Fruit fly (Drosophila melanogaster) whole organism, embryonic: Measurements from ENCODE around the gene zetaCOP.

Source experiments
- Atf-2 ChIP-seq: fragments of 200-800 bp; sonication (Bioruptor generic); optimal IDR thresholded peaks from 2 replicates; lab custom pipeline; 2016; ENCODE audit warnings: missing biosample characterization, missing genetic modification characterization
- CG10267 ChIP-seq: fragments of 200-800 bp; sonication (Bioruptor generic); optimal IDR thresholded peaks from 2 replicates; lab custom pipeline; 2018; ENCODE audit warnings: missing biosample characterization, mild to moderate bottlenecking, missing genetic modification characterization, moderate library complexity
- CG10366 ChIP-seq: fragments of 200-800 bp; sonication (Bioruptor generic); IDR thresholded peaks from 2 replicates; pipeline ENCODE4 v1.3.6; 2022; ENCODE audit warnings: missing biosample characterization, missing genetic modification characterization
- CG11085 ChIP-seq: fragments of 200-800 bp; sonication (Bioruptor generic); IDR thresholded peaks from 2 replicates; pipeline ENCODE4 v1.3.6; 2022; ENCODE audit warnings: missing biosample characterization, missing genetic modification characterization
- CG12659 ChIP-seq: fragments of 200-800 bp; sonication (Bioruptor generic); optimal IDR thresholded peaks from 3 replicates; lab custom pipeline; 2017; ENCODE audit warnings: mild to moderate bottlenecking, missing biosample characterization, missing genetic modification reagents, missing genetic modification characterization
- CG13775 ChIP-seq: fragments of 200-800 bp; sonication (Bioruptor generic); optimal IDR thresholded peaks from 3 replicates; lab custom pipeline; 2017; ENCODE audit warnings: missing biosample characterization, mild to moderate bottlenecking, missing genetic modification characterization
- CG14667 ChIP-seq: fragments of 200-800 bp; sonication (Bioruptor generic); IDR thresholded peaks from 2 replicates; pipeline ENCODE4 v1.3.6; 2022; ENCODE audit warnings: missing biosample characterization, missing genetic modification characterization
- CG15601 ChIP-seq: fragments of 200-800 bp; sonication (Bioruptor generic); optimal IDR thresholded peaks from 3 replicates; lab custom pipeline; 2019; ENCODE audit warnings: missing biosample characterization, mild to moderate bottlenecking, missing genetic modification characterization, moderate library complexity
- CG16813 ChIP-seq: fragments of 200-800 bp; sonication (Bioruptor generic); IDR thresholded peaks from 3 replicates; pipeline ENCODE4 v1.3.6; 2022; ENCODE audit warnings: missing biosample characterization, missing genetic modification characterization; ENCODE audit not compliant: partially characterized antibody
- CG17361 ChIP-seq: fragments of 200-800 bp; sonication (Bioruptor generic); IDR thresholded peaks from 3 replicates; pipeline ENCODE4 v1.3.6; 2022; ENCODE audit warnings: missing biosample characterization, missing genetic modification characterization
- CG18011 ChIP-seq: fragments of 200-800 bp; sonication (Bioruptor generic); optimal IDR thresholded peaks from 2 replicates; lab custom pipeline; 2017; ENCODE audit warnings: missing biosample characterization, missing genetic modification characterization, mild to moderate bottlenecking, moderate library complexity, missing genotype
- CG18262 ChIP-seq: fragments of 200-800 bp; optimal IDR thresholded peaks from 3 replicates; lab custom pipeline; 2019; ENCODE audit warnings: missing biosample characterization, mild to moderate bottlenecking, missing genetic modification characterization, moderate library complexity
- CG2712 ChIP-seq: fragments of 200-800 bp; optimal IDR thresholded peaks from 3 replicates; lab custom pipeline; 2019; ENCODE audit warnings: missing biosample characterization, mild to moderate bottlenecking, missing genetic modification characterization, moderate library complexity
- CG33213 ChIP-seq: fragments of 200-800 bp; sonication (Bioruptor generic); optimal IDR thresholded peaks from 3 replicates; lab custom pipeline; 2016; ENCODE audit warnings: missing biosample characterization, missing genetic modification characterization
- CG4282 ChIP-seq: fragments of 200-800 bp; sonication (Bioruptor generic); optimal IDR thresholded peaks from 2 replicates; lab custom pipeline; 2016; ENCODE audit warnings: missing biosample characterization, missing genetic modification characterization
- CG4707 ChIP-seq: fragments of 200-800 bp; sonication (Bioruptor generic); optimal IDR thresholded peaks from 2 replicates; lab custom pipeline; 2018; ENCODE audit warnings: missing biosample characterization, mild to moderate bottlenecking, missing genetic modification characterization, moderate library complexity
- CG4820 ChIP-seq: fragments of 200-800 bp; sonication (Bioruptor generic); optimal IDR thresholded peaks from 3 replicates; lab custom pipeline; 2016; ENCODE audit warnings: missing biosample characterization, missing genetic modification characterization
- CG6854 ChIP-seq: fragments of 200-800 bp; sonication (Bioruptor generic); optimal IDR thresholded peaks from 3 replicates; lab custom pipeline; 2017; ENCODE audit warnings: missing biosample characterization, mild to moderate bottlenecking, missing genetic modification characterization
- CG7271 ChIP-seq: fragments of 200-800 bp; sonication (Bioruptor generic); optimal IDR thresholded peaks from 2 replicates; lab custom pipeline; 2018; ENCODE audit warnings: missing biosample characterization, mild to moderate bottlenecking, missing genetic modification characterization, moderate library complexity
- CG8924 ChIP-seq: fragments of 200-800 bp; optimal IDR thresholded peaks from 3 replicates; lab custom pipeline; 2019; ENCODE audit warnings: missing biosample characterization, mild to moderate bottlenecking, missing genetic modification characterization, moderate library complexity
- CG8944 ChIP-seq: fragments of 200-800 bp; sonication (Bioruptor generic); optimal IDR thresholded peaks from 3 replicates; lab custom pipeline; 2016; ENCODE audit warnings: missing biosample characterization, missing genetic modification characterization
- CG9727 ChIP-seq: fragments of 200-800 bp; sonication (Bioruptor generic); optimal IDR thresholded peaks from 3 replicates; lab custom pipeline; 2017; ENCODE audit warnings: missing biosample characterization, mild to moderate bottlenecking, missing genetic modification characterization
- CG9876 ChIP-seq: fragments of 200-800 bp; sonication (Bioruptor generic); optimal IDR thresholded peaks from 2 replicates; lab custom pipeline; 2016; ENCODE audit warnings: missing biosample characterization, missing genetic modification characterization
- CG9932 ChIP-seq: fragments of 200-800 bp; sonication (Bioruptor generic); IDR thresholded peaks from 2 replicates; pipeline ENCODE4 v1.3.6; 2022; ENCODE audit warnings: missing biosample characterization, missing genetic modification characterization
- Doc2 ChIP-seq: fragments of 200-800 bp; sonication (Bioruptor generic); IDR thresholded peaks from 2 replicates; pipeline ENCODE4 v1.3.6; 2022; ENCODE audit warnings: missing biosample characterization, missing genetic modification characterization
- Drgx ChIP-seq: fragments of 200-800 bp; sonication (Bioruptor generic); IDR thresholded peaks from 2 replicates; pipeline ENCODE4 v1.3.6; 2022; ENCODE audit warnings: missing biosample characterization, missing genetic modification characterization
- Ets65A ChIP-seq: fragments of 200-800 bp; sonication (Bioruptor generic); peaks from one replicate; lab custom pipeline; 2016; ENCODE audit warnings: missing biosample characterization, missing genetic modification characterization
- HLH54F ChIP-seq: fragments of 200-800 bp; sonication (Bioruptor generic); optimal IDR thresholded peaks from 3 replicates; lab custom pipeline; 2016; ENCODE audit warnings: missing biosample characterization, missing genetic modification characterization
- Hmr ChIP-seq: fragments of 200-800 bp; sonication (Bioruptor generic); optimal IDR thresholded peaks from 3 replicates; lab custom pipeline; 2017; ENCODE audit warnings: mild to moderate bottlenecking, missing biosample characterization, missing genetic modification reagents, missing genetic modification characterization
- Max ChIP-seq: fragments of 200-800 bp; sonication (Bioruptor generic); optimal IDR thresholded peaks from 2 replicates; lab custom pipeline; 2016; ENCODE audit warnings: missing biosample characterization, mild to moderate bottlenecking, missing genetic modification characterization
- Oli ChIP-seq: fragments of 200-800 bp; sonication (Bioruptor generic); optimal IDR thresholded peaks from 2 replicates; lab custom pipeline; 2018; ENCODE audit warnings: missing biosample characterization, mild to moderate bottlenecking, missing genetic modification characterization, moderate library complexity
- Optix ChIP-seq: fragments of 200-800 bp; sonication (Bioruptor generic); IDR thresholded peaks from 3 replicates; pipeline ENCODE4 v1.3.6; 2022; ENCODE audit warnings: missing biosample characterization, missing genetic modification characterization
- al ChIP-seq: fragments of 200-800 bp; sonication (Bioruptor generic); IDR thresholded peaks from 2 replicates; pipeline ENCODE4 v1.3.6; 2022; ENCODE audit warnings: missing biosample characterization, missing genetic modification characterization
- ara ChIP-seq: fragments of 200-800 bp; sonication (Bioruptor generic); IDR thresholded peaks from 2 replicates; pipeline ENCODE4 v1.3.6; 2022; ENCODE audit warnings: missing biosample characterization, missing genetic modification characterization
- bigmax ChIP-seq: fragments of 200-800 bp; sonication (Bioruptor generic); optimal IDR thresholded peaks from 2 replicates; lab custom pipeline; 2018; ENCODE audit warnings: missing biosample characterization, mild to moderate bottlenecking, missing genetic modification characterization
- crol ChIP-seq: fragments of 200-800 bp; sonication (Bioruptor generic); IDR thresholded peaks from 2 replicates; pipeline ENCODE4 v1.3.6; 2022; ENCODE audit warnings: missing biosample characterization, missing genetic modification characterization
- dan ChIP-seq: fragments of 200-800 bp; sonication (Bioruptor generic); IDR thresholded peaks from 2 replicates; pipeline ENCODE4 v1.3.6; 2022; ENCODE audit warnings: missing biosample characterization, missing genetic modification characterization
- dati ChIP-seq: fragments of 200-800 bp; sonication (Bioruptor generic); IDR thresholded peaks from 2 replicates; pipeline ENCODE4 v1.3.6; 2022; ENCODE audit warnings: missing biosample characterization, missing genetic modification characterization
- exex ChIP-seq: fragments of 200-800 bp; sonication (Bioruptor generic); optimal IDR thresholded peaks from 4 replicates; lab custom pipeline; 2018; ENCODE audit warnings: missing biosample characterization, mild to moderate bottlenecking, missing genetic modification characterization, moderate library complexity
- fru ChIP-seq: fragments of >200 bp; optimal IDR thresholded peaks from 2 replicates; lab custom pipeline; 2017
- inv ChIP-seq: fragments of 200-800 bp; sonication (Bioruptor generic); IDR thresholded peaks from 2 replicates; pipeline ENCODE4 v1.3.6; 2022; ENCODE audit warnings: missing biosample characterization, missing genetic modification characterization; ENCODE audit not compliant: partially characterized antibody
- ken ChIP-seq: fragments of 200-800 bp; sonication (Bioruptor generic); IDR thresholded peaks from 3 replicates; pipeline ENCODE4 v1.3.6; 2022; ENCODE audit warnings: missing biosample characterization, missing genetic modification characterization
- nerfin-1 ChIP-seq: fragments of 200-800 bp; sonication (Bioruptor generic); optimal IDR thresholded peaks from 3 replicates; lab custom pipeline; 2019; ENCODE audit warnings: missing biosample characterization, mild to moderate bottlenecking, missing genetic modification characterization, moderate library complexity
- nom ChIP-seq: fragments of 200-800 bp; sonication (Bioruptor generic); optimal IDR thresholded peaks from 2 replicates; lab custom pipeline; 2017; ENCODE audit warnings: missing biosample characterization, missing genetic modification characterization, mild to moderate bottlenecking, moderate library complexity, missing genetic modification reagents
- org-1 ChIP-seq: fragments of 200-800 bp; sonication (Bioruptor generic); optimal IDR thresholded peaks from 2 replicates; lab custom pipeline; 2017; ENCODE audit warnings: missing biosample characterization, missing genetic modification characterization
- pnt ChIP-seq: fragments of 200-800 bp; sonication (Bioruptor generic); optimal IDR thresholded peaks from 3 replicates; lab custom pipeline; 2016; ENCODE audit warnings: missing biosample characterization, missing genetic modification characterization
- pzg ChIP-seq: fragments of 200-800 bp; sonication (Bioruptor generic); optimal IDR thresholded peaks from 3 replicates; lab custom pipeline; 2018; ENCODE audit warnings: missing biosample characterization, mild to moderate bottlenecking, missing genetic modification characterization, moderate library complexity
- sisA ChIP-seq: fragments of 200-800 bp; sonication (Bioruptor generic); IDR thresholded peaks from 2 replicates; pipeline ENCODE4 v1.3.6; 2022; ENCODE audit warnings: missing biosample characterization, missing genetic modification characterization
- tio ChIP-seq: fragments of 200-800 bp; sonication (Bioruptor generic); optimal IDR thresholded peaks from 2 replicates; lab custom pipeline; 2017; ENCODE audit warnings: missing biosample characterization, missing genetic modification characterization, inconsistent platforms
- vvl ChIP-seq: fragments of 200-800 bp; sonication (Bioruptor generic); IDR thresholded peaks from 2 replicates; pipeline ENCODE4 v1.3.6; 2022; ENCODE audit warnings: missing biosample characterization, missing genetic modification characterization
- zen ChIP-seq: fragments of 200-800 bp; sonication (Bioruptor generic); optimal IDR thresholded peaks from 3 replicates; lab custom pipeline; 2018; ENCODE audit warnings: missing biosample characterization, mild to moderate bottlenecking, missing genetic modification characterization, moderate library complexity
- zen2 ChIP-seq: fragments of 200-800 bp; sonication (Bioruptor generic); IDR thresholded peaks from 3 replicates; pipeline ENCODE4 v1.3.6; 2022; ENCODE audit warnings: missing biosample characterization, missing genetic modification characterization; ENCODE audit not compliant: partially characterized antibody

Gene zetaCOP

dm6 chr3L:16657014-16657413 is 16.3 kb downstream of the zetaCOP start (continued):
- TF ChIP-seq CG18011 (GFP tag; lab: Kevin White, UChicago) (no peak), CG4282 (GFP tag; lab: Kevin White, UChicago) (no peak), ken (no peak), pzg (GFP tag; lab: Kevin White, UChicago) (no peak), CG11085 (no peak), CG18262 (peak; percentile 41), CG9727 (GFP tag; lab: Kevin White, UChicago) (peak; percentile 15), CG17361 (GFP tag; lab: Robert Waterston, UW) (peak; percentile 53; the same call in 2 of the 3 replicates), tio (GFP tag; lab: Kevin White, UChicago) (peak; percentile 23), pnt (GFP tag; lab: Kevin White, UChicago) (no peak), Atf-2 (GFP tag; lab: Kevin White, UChicago) (no peak), HLH54F (GFP tag; lab: Kevin White, UChicago) (no peak), org-1 (no peak), Doc2 (GFP tag; lab: Robert Waterston, UW) (no peak), Max (GFP tag; lab: Kevin White, UChicago) (no peak), CG13775 (GFP tag; lab: Kevin White, UChicago) (no peak), CG2712 (tag; lab: Kevin White, UChicago) (peak; percentile 43), CG9876 (GFP tag; lab: Kevin White, UChicago) (no peak), nom (no peak), al (no peak), Optix (GFP tag; lab: Robert Waterston, UW) (no peak), fru (no peak), CG10267 (tag; lab: Kevin White, UChicago) (no peak), CG8944 (GFP tag; lab: Kevin White, UChicago) (no peak), CG6854 (GFP tag; lab: Kevin White, UChicago) (no peak), Hmr (GFP tag; lab: Kevin White, UChicago) (peak; percentile 39), CG12659 (peak; percentile 15), CG4707 (GFP tag; lab: Kevin White, UChicago) (no peak), Oli (tag; lab: Kevin White, UChicago) (peak; percentile 55), exex (tag; lab: Kevin White, UChicago) (peak; percentile 9), CG10366 (GFP tag; lab: Robert Waterston, UW) (no peak), Ets65A (no peak), crol (no peak), dati (GFP tag; lab: Robert Waterston, UW) (no peak), CG14667 (GFP tag; lab: Robert Waterston, UW) (no peak), Drgx (GFP tag; lab: Robert Waterston, UW) (peak; percentile 48; the same call in 1 of the 2 replicates), CG4820 (GFP tag; lab: Kevin White, UChicago) (no peak), vvl (GFP tag; lab: Robert Waterston, UW) (no peak), CG15601 (no peak), zen (tag; lab: Kevin White, UChicago) (no peak), CG33213 (GFP tag; lab: Kevin White, UChicago) (no peak), nerfin-1 (no peak), CG16813 (GFP tag; lab: Robert Waterston, UW) (no peak), CG9932 (GFP tag; lab: Robert Waterston, UW) (no peak), dan (GFP tag; lab: Robert Waterston, UW) (no peak), sisA (GFP tag; lab: Robert Waterston, UW) (peak; percentile 31), inv (GFP tag; lab: Robert Waterston, UW) (no peak), CG8924 (peak; percentile 35), bigmax (no peak), zen2 (GFP tag; lab: Robert Waterston, UW) (no peak), CG7271 (tag; lab: Kevin White, UChicago) (no peak), ara (GFP tag; lab: Robert Waterston, UW) (no peak)
